Worm (Caenorhabditis elegans) whole organism, L2 larva: ENCODE measurements around the gene T26H8.4.

Source experiments
- C34F6.9 ChIP-seq: fragments of 150-350 bp; optimal IDR thresholded peaks from 2 replicates; lab custom pipeline; 2014; ENCODE audit warnings: missing biosample characterization, missing genetic modification characterization
- R02D3.7 ChIP-seq: fragments of 150-350 bp; optimal IDR thresholded peaks from 2 replicates; lab custom pipeline; 2014; ENCODE audit warnings: missing biosample characterization, missing genetic modification characterization
- Y55F3AM.14 ChIP-seq: fragments of 200-800 bp; sonication (Bioruptor generic); optimal IDR thresholded peaks from 2 replicates; lab custom pipeline; 2018; ENCODE audit warnings: mild to moderate bottlenecking, missing genetic modification characterization, missing compliant biosample characterization
- ZK546.5 ChIP-seq: sonication (generic microtip); optimal IDR thresholded peaks from 2 replicates; lab custom pipeline; 2017; ENCODE audit warnings: missing biosample characterization, missing genetic modification characterization
- aly-2 ChIP-seq: fragments of 150-350 bp; optimal IDR thresholded peaks from 2 replicates; lab custom pipeline; 2014; ENCODE audit warnings: missing biosample characterization, missing genetic modification characterization
- ama-1 ChIP-seq: fragments of 150-350 bp; optimal IDR thresholded peaks from 2 replicates; lab custom pipeline; 2018; ENCODE audit warnings: inconsistent platforms
- blmp-1 ChIP-seq: sonication (generic microtip); optimal IDR thresholded peaks from 2 replicates; lab custom pipeline; 2017; ENCODE audit warnings: missing genetic modification characterization, mild to moderate bottlenecking, missing compliant biosample characterization, antibody characterized with exemption, moderate library complexity; ENCODE audit not compliant: insufficient read depth
- ceh-16 ChIP-seq: fragments of 150-350 bp; optimal IDR thresholded peaks from 2 replicates; lab custom pipeline; 2014; ENCODE audit warnings: missing biosample characterization, missing genetic modification characterization
- ceh-82 ChIP-seq: fragments of 150-350 bp; optimal IDR thresholded peaks from 2 replicates; lab custom pipeline; 2014; ENCODE audit warnings: missing biosample characterization, missing genetic modification characterization
- crh-2 ChIP-seq: sonication (generic microtip); optimal IDR thresholded peaks from 2 replicates; lab custom pipeline; 2017; ENCODE audit warnings: missing biosample characterization, missing genetic modification characterization
- dmd-4 ChIP-seq: sonication (generic microtip); optimal IDR thresholded peaks from 2 replicates; lab custom pipeline; 2017; ENCODE audit warnings: missing biosample characterization, missing genetic modification characterization
- elt-3 ChIP-seq: sonication (generic microtip); optimal IDR thresholded peaks from 2 replicates; lab custom pipeline; 2017; ENCODE audit warnings: missing biosample characterization, missing genetic modification characterization
- fos-1 ChIP-seq: fragments of 150-350 bp; optimal IDR thresholded peaks from 2 replicates; lab custom pipeline; 2014; ENCODE audit warnings: missing biosample characterization, missing genetic modification characterization
- gmeb-1 ChIP-seq: fragments of 150-350 bp; optimal IDR thresholded peaks from 2 replicates; lab custom pipeline; 2014; ENCODE audit warnings: missing biosample characterization, missing genetic modification characterization
- lin-11 ChIP-seq: fragments of 150-350 bp; sonication (generic microtip); optimal IDR thresholded peaks from 2 replicates; lab custom pipeline; 2014; ENCODE audit warnings: missing biosample characterization, missing genetic modification characterization, inconsistent platforms, mixed read lengths
- lin-39 ChIP-seq: fragments of 150-350 bp; optimal IDR thresholded peaks from 2 replicates; lab custom pipeline; 2014; ENCODE audit warnings: missing biosample characterization, missing genetic modification reagents, missing genetic modification characterization
- lsy-2 ChIP-seq, 2 experiments: fragments of 150-350 bp in 1 of 2; sonication (generic microtip) in 1 of 2; optimal IDR thresholded peaks; 2 replicates each; lab custom pipeline; 2014 to 2017; ENCODE audit warnings: missing biosample characterization in 2 of 2, missing genetic modification characterization in 2 of 2
- mab-5 ChIP-seq: fragments of 150-350 bp; optimal IDR thresholded peaks from 2 replicates; lab custom pipeline; 2014; ENCODE audit warnings: missing biosample characterization, missing genetic modification characterization
- mbf-1 ChIP-seq: sonication (generic microtip); optimal IDR thresholded peaks from 2 replicates; lab custom pipeline; 2017; ENCODE audit warnings: missing biosample characterization, missing genetic modification characterization
- mdl-1 ChIP-seq, 2 experiments: fragments of 150-350 bp in 1 of 2; sonication (generic microtip) in 1 of 2; optimal IDR thresholded peaks; 2 replicates each; lab custom pipeline; 2017; ENCODE audit warnings: missing biosample characterization in 2 of 2, missing genetic modification characterization in 2 of 2
- nhr-10 ChIP-seq: sonication (generic microtip); optimal IDR thresholded peaks from 2 replicates; lab custom pipeline; 2017; ENCODE audit warnings: missing biosample characterization, missing genetic modification characterization
- nhr-11 ChIP-seq: fragments of 150-350 bp; optimal IDR thresholded peaks from 2 replicates; lab custom pipeline; 2014; ENCODE audit warnings: missing biosample characterization, missing genetic modification characterization
- nhr-129 ChIP-seq: fragments of 150-350 bp; optimal IDR thresholded peaks from 2 replicates; lab custom pipeline; 2014; ENCODE audit warnings: missing biosample characterization, missing genetic modification characterization
- nhr-21 ChIP-seq: fragments of 150-350 bp; optimal IDR thresholded peaks from 2 replicates; lab custom pipeline; 2014; ENCODE audit warnings: missing biosample characterization, missing genetic modification characterization
- nhr-23 ChIP-seq: fragments of 150-350 bp; optimal IDR thresholded peaks from 2 replicates; lab custom pipeline; 2014; ENCODE audit warnings: missing biosample characterization, missing genetic modification reagents, missing genetic modification characterization
- nhr-237 ChIP-seq: fragments of 150-350 bp; optimal IDR thresholded peaks from 2 replicates; lab custom pipeline; 2014; ENCODE audit warnings: missing biosample characterization, missing genetic modification characterization
- nhr-25 ChIP-seq: fragments of 150-350 bp; sonication (generic microtip); optimal IDR thresholded peaks from 3 replicates; lab custom pipeline; 2014; ENCODE audit warnings: missing biosample characterization, missing genetic modification characterization
- nhr-77 ChIP-seq: fragments of 150-350 bp; optimal IDR thresholded peaks from 2 replicates; lab custom pipeline; 2014; ENCODE audit warnings: missing biosample characterization, missing genetic modification characterization
- sem-4 ChIP-seq: fragments of 150-350 bp; optimal IDR thresholded peaks from 2 replicates; lab custom pipeline; 2014; ENCODE audit warnings: missing biosample characterization, missing genetic modification reagents, missing genetic modification characterization
- sma-3 ChIP-seq: sonication (generic microtip); optimal IDR thresholded peaks from 2 replicates; lab custom pipeline; 2016; ENCODE audit warnings: missing genetic modification reagents, missing genetic modification characterization, missing compliant biosample characterization
- sma-9 ChIP-seq, 2 experiments: fragments of 150-350 bp in 1 of 2; sonication (generic microtip) in 1 of 2; optimal IDR thresholded peaks; 2 replicates each; lab custom pipeline; 2014 to 2016; ENCODE audit warnings: missing genetic modification characterization in 2 of 2, mild to moderate bottlenecking in 1 of 2, missing biosample characterization in 1 of 2, missing compliant biosample characterization in 1 of 2, missing genetic modification reagents in 1 of 2, moderate library complexity in 1 of 2
- snpc-4 ChIP-seq: fragments of 150-350 bp; optimal IDR thresholded peaks from 2 replicates; lab custom pipeline; 2014; ENCODE audit warnings: missing biosample characterization, missing genetic modification characterization
- unc-62 ChIP-seq: fragments of 150-350 bp; optimal IDR thresholded peaks from 2 replicates; lab custom pipeline; 2014; ENCODE audit warnings: missing biosample characterization, missing genetic modification reagents, missing genetic modification characterization
- zag-1 ChIP-seq: fragments of 150-350 bp; optimal IDR thresholded peaks from 2 replicates; lab custom pipeline; 2014; ENCODE audit warnings: missing biosample characterization, missing genetic modification characterization
- ztf-1 ChIP-seq: fragments of 200-800 bp; sonication (Bioruptor generic); conservative IDR thresholded peaks from 2 replicates; pipeline ENCODE4 v1.3.6; 2022; ENCODE audit warnings: missing genetic modification characterization, missing compliant biosample characterization
- ztf-11 ChIP-seq: sonication (generic microtip); optimal IDR thresholded peaks from 2 replicates; lab custom pipeline; 2017; ENCODE audit warnings: missing biosample characterization, missing genetic modification characterization
- ztf-4 ChIP-seq: fragments of 150-350 bp; optimal IDR thresholded peaks from 2 replicates; lab custom pipeline; 2014; ENCODE audit warnings: missing biosample characterization, missing genetic modification characterization

Gene T26H8.4

DNA sequence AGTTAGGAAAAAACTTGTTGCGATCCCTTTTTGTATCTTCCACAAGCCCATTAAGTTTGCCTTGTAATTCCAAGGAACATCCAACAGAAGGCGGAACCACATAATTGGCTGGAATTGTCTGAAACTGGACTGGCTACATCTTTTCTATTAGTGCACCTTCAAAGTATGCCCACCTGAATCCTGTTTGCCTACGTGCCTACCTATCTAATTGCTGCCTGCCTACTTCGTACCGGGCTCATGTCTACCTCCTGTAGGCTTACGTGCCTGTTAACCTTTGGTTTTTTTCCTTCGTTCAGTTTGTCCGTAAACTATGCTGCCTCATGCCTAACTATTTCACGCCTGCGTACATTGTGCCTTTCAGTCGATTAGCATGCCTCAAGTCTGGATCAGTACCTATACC lies 30.8 kb upstream of the T26H8.4 start, which contains the start of gene wrt-7:
TSS of gene wrt-7 (minus strand) at position 101 of the 400 bp plus-strand sequence.
- TF ChIP-seq nhr-10 (tag; lab: Kevin White, UChicago), result no peak
- no peak for TF ChIP-seq mab-5 (tag; lab: Kevin White, UChicago)
- no peak for TF ChIP-seq Y55F3AM.14 (GFP tag; lab: Kevin White, UChicago)
- no peak for TF ChIP-seq nhr-25 (tag; lab: Kevin White, UChicago)
- no peak for TF ChIP-seq elt-3
- TF ChIP-seq lsy-2 (tag; optimal IDR thresholded peaks at IDR 0.05; lab: Kevin White, UChicago), result no peak
- no peak for TF ChIP-seq nhr-77
- TF ChIP-seq unc-62, result no peak
- no peak for TF ChIP-seq ztf-11 (tag; lab: Kevin White, UChicago)
- no peak for TF ChIP-seq ztf-4 (tag; lab: Kevin White, UChicago)
- TF ChIP-seq nhr-21 (tag; lab: Kevin White, UChicago), result no peak
- TF ChIP-seq nhr-129 (tag; lab: Kevin White, UChicago), result no peak
- TF ChIP-seq R02D3.7, result no peak
- no peak for TF ChIP-seq blmp-1 (tag; lab: Kevin White, UChicago)
- no peak for TF ChIP-seq nhr-23
- TF ChIP-seq sem-4 (tag; lab: Kevin White, UChicago), result no peak
- TF ChIP-seq ceh-82 (tag; lab: Kevin White, UChicago), result no peak
- no peak for TF ChIP-seq crh-2 (tag; lab: Kevin White, UChicago)

- no peak for TF ChIP-seq nhr-129 (tag; lab: Kevin White, UChicago)
- TF ChIP-seq fos-1 (tag; lab: Kevin White, UChicago), result no peak
- no peak for TF ChIP-seq nhr-11 (tag; lab: Kevin White, UChicago)
- TF ChIP-seq mbf-1 (tag; lab: Kevin White, UChicago), result no peak
- TF ChIP-seq ama-1 (lab: Kevin White, UChicago), result no peak
- no peak for TF ChIP-seq nhr-237 (tag; lab: Kevin White, UChicago)
- TF ChIP-seq mdl-1 (tag; optimal IDR thresholded peaks at IDR 0.05; lab: Kevin White, UChicago), result no peak
- no peak for TF ChIP-seq ceh-16
- no peak for TF ChIP-seq zag-1 (tag; lab: Kevin White, UChicago)
- TF ChIP-seq sma-3 (GFP tag; lab: Kevin White, UChicago), result no peak
- no peak for TF ChIP-seq crh-2 (tag; lab: Kevin White, UChicago)
- TF ChIP-seq ZK546.5, result no peak
- no peak for TF ChIP-seq sma-9 (GFP tag; optimal IDR thresholded peaks at IDR 0.05; lab: Kevin White, UChicago)
- no peak for TF ChIP-seq sma-9 (tag; optimal IDR thresholded peaks at IDR 0.05; lab: Kevin White, UChicago)
- no peak for TF ChIP-seq mab-5 (tag; lab: Kevin White, UChicago)
- no peak for TF ChIP-seq dmd-4
- no peak for TF ChIP-seq nhr-21 (tag; lab: Kevin White, UChicago)
Measured at ce11 chrV:15332851-15333250, 26.2 kb upstream of the T26H8.4 start, which contains the start of gene srw-113. srw-113 (plus strand) TSS chrV:15333151.

ce11 chrV:15330314-15330713 lies 23.7 kb upstream of the T26H8.4 start, which contains the start of gene srh-295:
srh-295 (plus strand) TSS chrV:15330614.
- no peak for TF ChIP-seq ztf-4 (tag; lab: Kevin White, UChicago)
- TF ChIP-seq ztf-11 (tag; lab: Kevin White, UChicago), result no peak
- no peak for TF ChIP-seq sma-3 (GFP tag; lab: Kevin White, UChicago)
- no peak for TF ChIP-seq lin-11 (tag; lab: Kevin White, UChicago)
- TF ChIP-seq gmeb-1 (tag; lab: Kevin White, UChicago), result no peak
- TF ChIP-seq lin-39 (tag; lab: Kevin White, UChicago), result no peak
- TF ChIP-seq dmd-4, result no peak
- no peak for TF ChIP-seq ztf-1 (GFP tag; lab: Robert Waterston, UW)
- TF ChIP-seq ceh-16, result no peak
- TF ChIP-seq nhr-23, result no peak
- no peak for TF ChIP-seq ama-1 (lab: Kevin White, UChicago)
- TF ChIP-seq Y55F3AM.14 (GFP tag; lab: Kevin White, UChicago), result no peak
- no peak for TF ChIP-seq C34F6.9 (tag; lab: Kevin White, UChicago)
- TF ChIP-seq mdl-1 (tag; optimal IDR thresholded peaks at IDR 0.05; lab: Kevin White, UChicago), result no peak
- no peak for TF ChIP-seq sem-4 (tag; lab: Kevin White, UChicago)
- TF ChIP-seq aly-2 (tag; lab: Kevin White, UChicago), result no peak
- no peak for TF ChIP-seq snpc-4
- no peak for TF ChIP-seq zag-1 (tag; lab: Kevin White, UChicago)
- no peak for TF ChIP-seq unc-62
- no peak for TF ChIP-seq nhr-237 (tag; lab: Kevin White, UChicago)
